Fruit fly (Drosophila melanogaster): Measurements from ENCODE around the gene CG13833.

Gene CG13833

dm6 chr3R:23053936-23054335, 18.6 kb upstream of the CG13833 start, which contains the start of gene p53:
Gene p53, minus strand, starts transcription at chr3R:23054082.
- TF ChIP-seq CG32264 (GFP tag; optimal IDR thresholded peaks at IDR 0.05), result peak; percentile 41
- TF ChIP-seq brk (GFP tag; optimal IDR thresholded peaks at IDR 0.05), result no peak
- TF ChIP-seq pan (optimal IDR thresholded peaks at IDR 0.05), result no peak
- no peak for TF ChIP-seq Dfd (GFP tag; optimal IDR thresholded peaks at IDR 0.05)
- TF ChIP-seq Hr78 (GFP tag; optimal IDR thresholded peaks at IDR 0.05), result no peak
- TF ChIP-seq CG9705 (GFP tag; optimal IDR thresholded peaks at IDR 0.05), result peak; percentile 63
- peak; percentile 69 for TF ChIP-seq dmrt93B (GFP tag; optimal IDR thresholded peaks at IDR 0.05)
- TF ChIP-seq jim (GFP tag; optimal IDR thresholded peaks at IDR 0.05), result no peak
- TF ChIP-seq Sp1 (GFP tag; optimal IDR thresholded peaks at IDR 0.05), result peak; percentile 53
- no peak for TF ChIP-seq N (GFP tag; optimal IDR thresholded peaks at IDR 0.05)
- no peak for TF ChIP-seq dl (GFP tag; optimal IDR thresholded peaks at IDR 0.05; ENCODE audit: insufficient read depth in 1 of 2, partially characterized antibody in 2 of 2)
- peak; percentile 47 for TF ChIP-seq br (GFP tag; optimal IDR thresholded peaks at IDR 0.05)
- TF ChIP-seq tai (GFP tag; optimal IDR thresholded peaks at IDR 0.05), result no peak
- TF ChIP-seq HLH106 (tag; optimal IDR thresholded peaks at IDR 0.05), result peak; percentile 60
- peak; percentile 62 for TF ChIP-seq Hr83 (GFP tag; optimal IDR thresholded peaks at IDR 0.05; ENCODE audit: poor library complexity, severe bottlenecking)
- TF ChIP-seq fru (GFP tag; optimal IDR thresholded peaks at IDR 0.05), result peak; percentile 20
- TF ChIP-seq sv (GFP tag; optimal IDR thresholded peaks at IDR 0.05), result peak; percentile 64
- TF ChIP-seq OdsH (GFP tag; optimal IDR thresholded peaks at IDR 0.05), result peak; percentile 51
- no peak for TF ChIP-seq Myc (optimal IDR thresholded peaks at IDR 0.05)
- peak; percentile 55 for TF ChIP-seq h (GFP tag; optimal IDR thresholded peaks at IDR 0.05)
- TF ChIP-seq ey (GFP tag; optimal IDR thresholded peaks at IDR 0.05), result no peak
- peak in 1 of 2 experiments; percentile 39 for TF ChIP-seq foxo (GFP tag; optimal IDR thresholded peaks at IDR 0.05)
- peak; percentile 68 for TF ChIP-seq rgr (GFP tag; optimal IDR thresholded peaks at IDR 0.05)

dm6 chr3R:23053135-23053730, 17.9 kb upstream of the CG13833 start:
- TF ChIP-seq Sp1 (GFP tag; optimal IDR thresholded peaks at IDR 0.05) (no peak), GATAd (GFP tag; optimal IDR thresholded peaks at IDR 0.05) (no peak), Hr83 (GFP tag; optimal IDR thresholded peaks at IDR 0.05; ENCODE audit: poor library complexity, severe bottlenecking) (no peak), psq (GFP tag; optimal IDR thresholded peaks at IDR 0.05) (no peak), lola (GFP tag; optimal IDR thresholded peaks at IDR 0.05) (no peak), fru (GFP tag; optimal IDR thresholded peaks at IDR 0.05) (no peak), jim (GFP tag; optimal IDR thresholded peaks at IDR 0.05) (no peak), CG32264 (GFP tag; optimal IDR thresholded peaks at IDR 0.05) (no peak), woc (GFP tag; optimal IDR thresholded peaks at IDR 0.05) (no peak), foxo (GFP tag; optimal IDR thresholded peaks at IDR 0.05) (no peak), Vsx2 (GFP tag; optimal IDR thresholded peaks at IDR 0.05; ENCODE audit: partially characterized antibody) (no peak), Jra (GFP tag; optimal IDR thresholded peaks at IDR 0.05) (no peak), CG9705 (GFP tag; optimal IDR thresholded peaks at IDR 0.05) (no peak), dmrt93B (GFP tag; optimal IDR thresholded peaks at IDR 0.05) (no peak), br (GFP tag; optimal IDR thresholded peaks at IDR 0.05) (no peak), rgr (GFP tag; optimal IDR thresholded peaks at IDR 0.05) (no peak), sage (GFP tag; optimal IDR thresholded peaks at IDR 0.05) (no peak)

- TF ChIP-seq Hr83 (GFP tag; optimal IDR thresholded peaks at IDR 0.05; ENCODE audit: poor library complexity, severe bottlenecking), result no peak
- no peak for TF ChIP-seq CrebA (GFP tag; optimal IDR thresholded peaks at IDR 0.05; ENCODE audit: borderline replicate concordance)
- TF ChIP-seq HLH106 (tag; optimal IDR thresholded peaks at IDR 0.05), result no peak
- no peak for TF ChIP-seq Jra (GFP tag; optimal IDR thresholded peaks at IDR 0.05)
- TF ChIP-seq usp (GFP tag; optimal IDR thresholded peaks at IDR 0.05), result no peak
- no peak for TF ChIP-seq Vsx2 (GFP tag; optimal IDR thresholded peaks at IDR 0.05; ENCODE audit: partially characterized antibody)
- no peak for TF ChIP-seq lola (GFP tag; optimal IDR thresholded peaks at IDR 0.05)
- no peak for TF ChIP-seq woc (GFP tag; optimal IDR thresholded peaks at IDR 0.05)
- TF ChIP-seq Dfd (GFP tag; optimal IDR thresholded peaks at IDR 0.05), result no peak
- no peak for TF ChIP-seq CG9705 (GFP tag; optimal IDR thresholded peaks at IDR 0.05)
- TF ChIP-seq Myc (optimal IDR thresholded peaks at IDR 0.05), result no peak
Observed at dm6 chr3R:23051639-23052125, 16.3 kb upstream of the CG13833 start, which contains the start of gene Gr94a. Gene Gr94a, plus strand, starts transcription at chr3R:23051689.

dm6 chr3R:23048690-23049118, 13.3 kb upstream of the CG13833 start:
- no peak for TF ChIP-seq Abd-B (GFP tag; optimal IDR thresholded peaks at IDR 0.05)
- no peak for TF ChIP-seq Dfd (GFP tag; optimal IDR thresholded peaks at IDR 0.05)
- peak; percentile 72 for TF ChIP-seq CG9705 (GFP tag; optimal IDR thresholded peaks at IDR 0.05)
- TF ChIP-seq psq (GFP tag; optimal IDR thresholded peaks at IDR 0.05), result peak; percentile 71
- no peak for TF ChIP-seq Hr78 (GFP tag; optimal IDR thresholded peaks at IDR 0.05)
- TF ChIP-seq rgr (GFP tag; optimal IDR thresholded peaks at IDR 0.05), result peak; percentile 78
- TF ChIP-seq Sp1 (GFP tag; optimal IDR thresholded peaks at IDR 0.05), result peak; percentile 90
- TF ChIP-seq woc (GFP tag; optimal IDR thresholded peaks at IDR 0.05), result peak; percentile 85
- TF ChIP-seq dmrt93B (GFP tag; optimal IDR thresholded peaks at IDR 0.05), result peak; percentile 80
- peak; percentile 62 for TF ChIP-seq Jra (GFP tag; optimal IDR thresholded peaks at IDR 0.05)
- peak; percentile 89 for TF ChIP-seq HLH106 (tag; optimal IDR thresholded peaks at IDR 0.05)
- TF ChIP-seq sage (GFP tag; optimal IDR thresholded peaks at IDR 0.05), result peak; percentile 63
- peak; percentile 57 for TF ChIP-seq dsf (GFP tag; optimal IDR thresholded peaks at IDR 0.05; ENCODE audit: borderline replicate concordance)
- peak; percentile 79 for TF ChIP-seq ey (GFP tag; optimal IDR thresholded peaks at IDR 0.05)
- TF ChIP-seq Mio (GFP tag; optimal IDR thresholded peaks at IDR 0.05), result no peak
- no peak for TF ChIP-seq brk (GFP tag; optimal IDR thresholded peaks at IDR 0.05)
- TF ChIP-seq br (GFP tag; optimal IDR thresholded peaks at IDR 0.05), result peak; percentile 72
- TF ChIP-seq OdsH (GFP tag; optimal IDR thresholded peaks at IDR 0.05), result peak; percentile 85
- no peak for TF ChIP-seq Myc (optimal IDR thresholded peaks at IDR 0.05)
- TF ChIP-seq jim (GFP tag; optimal IDR thresholded peaks at IDR 0.05), result no peak
- TF ChIP-seq Hnf4 (GFP tag; optimal IDR thresholded peaks at IDR 0.05), result peak; percentile 54
- peak; percentile 20 for TF ChIP-seq GATAd (GFP tag; optimal IDR thresholded peaks at IDR 0.05)
- TF ChIP-seq fru (GFP tag; optimal IDR thresholded peaks at IDR 0.05), result peak; percentile 84
- peak; percentile 26 for TF ChIP-seq sv (GFP tag; optimal IDR thresholded peaks at IDR 0.05)
- no peak for TF ChIP-seq pan (optimal IDR thresholded peaks at IDR 0.05)
- TF ChIP-seq CG32264 (GFP tag; optimal IDR thresholded peaks at IDR 0.05), result peak; percentile 1
- peak; percentile 72 for TF ChIP-seq tai (GFP tag; optimal IDR thresholded peaks at IDR 0.05)
